1 fruit fly cellular context compared by ENCODE assay signal in the genomic region with DNA sequence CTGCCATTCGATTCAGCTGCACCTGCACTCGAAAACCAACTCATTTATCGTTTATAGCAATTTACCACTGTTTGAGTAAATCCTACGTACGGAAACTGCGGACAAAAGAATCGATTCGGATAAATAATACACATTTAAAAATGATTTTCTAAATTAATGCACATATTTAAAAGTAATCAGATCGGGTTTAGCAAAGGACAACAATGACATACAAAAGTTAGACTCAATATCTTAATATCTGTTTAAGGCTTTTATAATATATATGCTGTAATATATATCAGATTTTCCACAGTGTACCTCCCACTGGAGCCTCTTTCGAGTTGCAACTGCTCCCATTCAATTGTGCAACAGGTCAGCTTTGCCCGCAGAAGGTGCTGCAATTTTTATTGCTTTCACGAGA.
TF ChIP-seq lines count a peak whose summit lies in the region.

No protein-coding gene starts in this region.

TF ChIP-seq in whole organism, prepupa, 60 proteins besides CTCF, POLR2A, EP300 and RAD21 (continued from another document):
- TF ChIP-seq CG1621 (tag; optimal IDR thresholded peaks at IDR 0.05; lab: Kevin White, UChicago) (no peak), Ets96B (tag; optimal IDR thresholded peaks at IDR 0.05; lab: Kevin White, UChicago) (peak; percentile 42), CG11294 (GFP tag; IDR thresholded peaks at IDR 0.05; lab: Robert Waterston, UW) (no peak), topi (GFP tag; optimal IDR thresholded peaks at IDR 0.05; lab: Kevin White, UChicago) (peak; percentile 47), svp (GFP tag; lab: Kevin White, UChicago) (peak; percentile 81), dac (GFP tag; optimal IDR thresholded peaks at IDR 0.05; lab: Kevin White, UChicago) (no peak), Eip93F (GFP tag; optimal IDR thresholded peaks at IDR 0.05; lab: Kevin White, UChicago) (no peak), esn (GFP tag; optimal IDR thresholded peaks at IDR 0.05; lab: Kevin White, UChicago) (peak; percentile 53), CG8119 (GFP tag; IDR thresholded peaks at IDR 0.05; lab: Robert Waterston, UW) (0 out of 3 replicates have a peak, but pooled peaks have one; percentile 21)
